Fruit fly (Drosophila melanogaster): ENCODE measurements around the gene RpS19a.

DNA sequence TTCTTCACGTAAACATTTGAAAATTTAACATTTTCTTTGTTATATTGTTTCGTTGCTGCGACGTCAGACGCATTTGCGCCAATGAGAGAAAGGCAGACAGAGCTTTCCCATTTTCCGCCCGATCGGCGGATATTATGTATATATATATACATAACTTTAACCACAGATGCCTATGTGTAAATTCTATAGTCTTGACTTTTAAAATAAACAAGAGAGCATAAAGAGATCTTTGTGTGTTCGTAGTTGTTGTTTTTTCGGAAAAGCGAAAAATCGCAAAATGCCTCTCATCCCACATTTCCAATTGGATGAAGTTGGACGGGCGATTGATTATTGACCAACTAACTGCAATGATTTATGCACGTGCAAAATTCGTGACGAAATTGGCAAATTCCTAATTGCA is 39.0 kb downstream of the RpS19a start, which contains the start of gene CG13012:
- TF ChIP-seq CG8478 (optimal IDR thresholded peaks at IDR 0.05) (no peak), CTCF (optimal IDR thresholded peaks at IDR 0.05) (no peak)

Measured in S2 (cell line).